Fruit fly (Drosophila melanogaster) whole organism, embryonic: ENCODE results near the gene CG46318.

Experiments used
- Aef1 ChIP-seq: fragments of 200-800 bp; sonication (Bioruptor generic); IDR thresholded peaks from 3 replicates; pipeline ENCODE4 v1.3.6; 2022; ENCODE audit warnings: missing biosample characterization, missing genetic modification characterization
- CG10654 ChIP-seq: fragments of 200-800 bp; sonication (Bioruptor generic); optimal IDR thresholded peaks from 2 replicates; lab custom pipeline; 2016; ENCODE audit warnings: missing biosample characterization, missing genetic modification characterization
- CG12942 ChIP-seq: fragments of 200-800 bp; sonication (Bioruptor generic); optimal IDR thresholded peaks from 3 replicates; lab custom pipeline; 2016; ENCODE audit warnings: missing biosample characterization, missing genetic modification characterization
- CG13424 ChIP-seq: fragments of 200-800 bp; sonication (Bioruptor generic); optimal IDR thresholded peaks from 2 replicates; lab custom pipeline; 2019; ENCODE audit warnings: missing biosample characterization, mild to moderate bottlenecking, missing genetic modification characterization, moderate library complexity
- CG13624 ChIP-seq: fragments of 200-800 bp; sonication (Bioruptor generic); optimal IDR thresholded peaks from 2 replicates; lab custom pipeline; 2016; ENCODE audit warnings: missing biosample characterization, missing genetic modification characterization
- CG14014 ChIP-seq: fragments of 200-800 bp; sonication (Bioruptor generic); IDR thresholded peaks from 2 replicates; pipeline ENCODE4 v1.3.6; 2022; ENCODE audit warnings: missing biosample characterization, missing genetic modification characterization
- CG14710 ChIP-seq: fragments of 200-800 bp; sonication (Bioruptor generic); optimal IDR thresholded peaks from 3 replicates; lab custom pipeline; 2019; ENCODE audit warnings: missing biosample characterization, mild to moderate bottlenecking, missing genetic modification characterization, moderate library complexity
- CG1602 ChIP-seq: fragments of 200-800 bp; sonication (Bioruptor generic); optimal IDR thresholded peaks from 3 replicates; lab custom pipeline; 2016; ENCODE audit warnings: missing biosample characterization, missing genetic modification characterization
- CG1603 ChIP-seq: fragments of 200-800 bp; sonication (Bioruptor generic); optimal IDR thresholded peaks from 2 replicates; lab custom pipeline; 2019; ENCODE audit warnings: missing biosample characterization, mild to moderate bottlenecking, missing genetic modification characterization, moderate library complexity
- CG2129 ChIP-seq: fragments of 200-800 bp; sonication (Bioruptor generic); IDR thresholded peaks from 2 replicates; pipeline ENCODE4 v1.3.6; 2022; ENCODE audit warnings: missing biosample characterization, missing genetic modification characterization; ENCODE audit not compliant: partially characterized antibody
- CG31224 ChIP-seq: fragments of 200-800 bp; sonication (Bioruptor generic); IDR thresholded peaks from 2 replicates; pipeline ENCODE4 v1.3.6; 2022; ENCODE audit warnings: missing biosample characterization, missing genetic modification characterization
- CG33557 ChIP-seq: fragments of 200-800 bp; sonication (Bioruptor generic); optimal IDR thresholded peaks from 2 replicates; lab custom pipeline; 2019; ENCODE audit warnings: missing biosample characterization, mild to moderate bottlenecking, missing genetic modification characterization, moderate library complexity
- CG4617 ChIP-seq: fragments of 200-800 bp; sonication (Bioruptor generic); optimal IDR thresholded peaks from 3 replicates; lab custom pipeline; 2016; ENCODE audit warnings: missing biosample characterization, missing genetic modification characterization, borderline replicate concordance
- CG6272 ChIP-seq: fragments of 200-800 bp; sonication (Bioruptor generic); IDR thresholded peaks from 2 replicates; pipeline ENCODE4 v1.3.6; 2022; ENCODE audit warnings: missing biosample characterization, missing genetic modification characterization
- CG7357 ChIP-seq: fragments of 200-800 bp; sonication (Bioruptor generic); IDR thresholded peaks from 3 replicates; pipeline ENCODE4 v1.3.6; 2022; ENCODE audit warnings: missing biosample characterization, missing genetic modification characterization
- CG7839 ChIP-seq: fragments of 200-800 bp; sonication (Bioruptor generic); optimal IDR thresholded peaks from 3 replicates; lab custom pipeline; 2018; ENCODE audit warnings: missing biosample characterization, mild to moderate bottlenecking, missing genetic modification characterization, moderate library complexity
- CG7928 ChIP-seq: fragments of 200-800 bp; sonication (Bioruptor generic); optimal IDR thresholded peaks from 2 replicates; lab custom pipeline; 2017; ENCODE audit warnings: missing biosample characterization, mild to moderate bottlenecking, missing genetic modification characterization
- CG9817 ChIP-seq: fragments of 200-800 bp; sonication (Bioruptor generic); optimal IDR thresholded peaks from 2 replicates; lab custom pipeline; 2018; ENCODE audit warnings: missing biosample characterization, mild to moderate bottlenecking, missing genetic modification characterization, moderate library complexity
- CG9876 ChIP-seq: fragments of 200-800 bp; sonication (Bioruptor generic); optimal IDR thresholded peaks from 2 replicates; lab custom pipeline; 2016; ENCODE audit warnings: missing biosample characterization, missing genetic modification characterization
- CHES-1-like ChIP-seq: fragments of 200-800 bp; sonication (Bioruptor generic); optimal IDR thresholded peaks from 2 replicates; lab custom pipeline; 2016; ENCODE audit warnings: missing biosample characterization, missing genetic modification characterization
- CTCF ChIP-seq: fragments of 200-800 bp; sonication (Bioruptor generic); optimal IDR thresholded peaks from 2 replicates; lab custom pipeline; 2017; ENCODE audit warnings: missing biosample characterization, mild to moderate bottlenecking, missing genetic modification characterization, moderate library complexity
- Camta ChIP-seq: fragments of 200-800 bp; sonication (Bioruptor generic); optimal IDR thresholded peaks from 2 replicates; lab custom pipeline; 2016; ENCODE audit warnings: missing biosample characterization, missing genetic modification characterization
- CoRest ChIP-seq: fragments of 200-800 bp; sonication (Bioruptor generic); optimal IDR thresholded peaks from 3 replicates; lab custom pipeline; 2018; ENCODE audit warnings: missing biosample characterization, mild to moderate bottlenecking, missing genetic modification characterization, moderate library complexity
- Dip3 ChIP-seq: fragments of 200-800 bp; sonication (Bioruptor generic); optimal IDR thresholded peaks from 3 replicates; lab custom pipeline; 2016; ENCODE audit warnings: missing biosample characterization, missing genetic modification characterization
- Doc3 ChIP-seq: fragments of 200-800 bp; sonication (Bioruptor generic); IDR thresholded peaks from 3 replicates; pipeline ENCODE4 v1.3.6; 2022; ENCODE audit warnings: missing biosample characterization, missing genetic modification characterization; ENCODE audit not compliant: partially characterized antibody
- ERR ChIP-seq: fragments of 200-800 bp; sonication (Bioruptor generic); optimal IDR thresholded peaks from 2 replicates; lab custom pipeline; 2016; ENCODE audit warnings: missing biosample characterization, missing genetic modification characterization
- HmgD ChIP-seq: fragments of 200-800 bp; sonication (Bioruptor generic); optimal IDR thresholded peaks from 3 replicates; lab custom pipeline; 2016; ENCODE audit warnings: missing biosample characterization, missing genetic modification characterization
- Hr51 ChIP-seq, 2 experiments: fragments of 200-800 bp; sonication (Bioruptor generic); optimal IDR thresholded peaks; 2 replicates in 1 of 2; 3 replicates in 1 of 2; lab custom pipeline; 2016 to 2018; ENCODE audit warnings: missing biosample characterization in 2 of 2, missing genetic modification characterization in 2 of 2, mild to moderate bottlenecking in 1 of 2, moderate library complexity in 1 of 2
- Mad ChIP-seq: fragments of 200-800 bp; sonication (Bioruptor generic); optimal IDR thresholded peaks from 2 replicates; lab custom pipeline; 2016; ENCODE audit warnings: missing biosample characterization, missing genetic modification characterization
- Trl ChIP-seq, 3 experiments: fragments of >200 bp in 2 of 3; fragments of 200-800 bp in 1 of 3; sonication (Bioruptor generic) in 1 of 3; optimal IDR thresholded peaks; 2 replicates in 1 of 3; 3 replicates in 2 of 3; lab custom pipeline; 2016 to 2017; ENCODE audit warnings: missing biosample characterization in 1 of 3, missing genetic modification characterization in 1 of 3
- amos ChIP-seq: fragments of 200-800 bp; sonication (Bioruptor generic); IDR thresholded peaks from 2 replicates; pipeline ENCODE4 v1.3.6; 2022; ENCODE audit warnings: missing biosample characterization, missing genetic modification characterization; ENCODE audit not compliant: partially characterized antibody
- ase ChIP-seq: fragments of 200-800 bp; sonication (Bioruptor generic); IDR thresholded peaks from 3 replicates; pipeline ENCODE4 v1.3.6; 2022; ENCODE audit warnings: missing biosample characterization, missing genetic modification characterization
- ato ChIP-seq: fragments of 200-800 bp; sonication (Bioruptor generic); IDR thresholded peaks from 2 replicates; pipeline ENCODE4 v1.3.6; 2022; ENCODE audit warnings: missing biosample characterization, missing genetic modification characterization; ENCODE audit not compliant: partially characterized antibody
- cas ChIP-seq: fragments of 200-800 bp; sonication (Bioruptor generic); IDR thresholded peaks from 2 replicates; pipeline ENCODE4 v1.3.6; 2022; ENCODE audit warnings: missing biosample characterization, missing genetic modification characterization
- ci ChIP-seq: fragments of 200-800 bp; sonication (Bioruptor generic); IDR thresholded peaks from 3 replicates; pipeline ENCODE4 v1.3.6; 2022; ENCODE audit warnings: missing biosample characterization, missing genetic modification characterization
- dm ChIP-seq: fragments of 200-800 bp; sonication (Bioruptor generic); optimal IDR thresholded peaks from 3 replicates; lab custom pipeline; 2016; ENCODE audit warnings: missing biosample characterization, missing genetic modification characterization
- emc ChIP-seq: fragments of 200-800 bp; sonication (Bioruptor generic); optimal IDR thresholded peaks from 2 replicates; lab custom pipeline; 2016; ENCODE audit warnings: missing biosample characterization, missing genetic modification characterization
- ewg ChIP-seq: fragments of 200-800 bp; sonication (Bioruptor generic); optimal IDR thresholded peaks from 3 replicates; lab custom pipeline; 2017; ENCODE audit warnings: mild to moderate bottlenecking, missing biosample characterization, missing genetic modification reagents, missing genetic modification characterization
- fru ChIP-seq: fragments of >200 bp; optimal IDR thresholded peaks from 2 replicates; lab custom pipeline; 2017
- gt ChIP-seq: fragments of 200-800 bp; sonication (Bioruptor generic); IDR thresholded peaks from 2 replicates; pipeline ENCODE4 v1.3.6; 2022; ENCODE audit warnings: missing biosample characterization, missing genetic modification characterization
- jing ChIP-seq: fragments of 200-800 bp; sonication (Bioruptor generic); optimal IDR thresholded peaks from 2 replicates; lab custom pipeline; 2018; ENCODE audit warnings: missing biosample characterization, mild to moderate bottlenecking, missing genetic modification characterization
- lab ChIP-seq: fragments of 200-800 bp; sonication (Bioruptor generic); optimal IDR thresholded peaks from 3 replicates; lab custom pipeline; 2017; ENCODE audit warnings: missing biosample characterization, missing genetic modification characterization, mild to moderate bottlenecking, moderate library complexity, missing genetic modification reagents
- lov ChIP-seq, 2 experiments: fragments of 200-800 bp in 1 of 2; fragments of >200 bp in 1 of 2; sonication (Bioruptor generic) in 1 of 2; IDR thresholded peaks in 1 of 2; optimal IDR thresholded peaks in 1 of 2; 2 replicates in 1 of 2; 3 replicates in 1 of 2; pipeline versions ENCODE4 v1.3.6 to Lab custom; 2017 to 2022; ENCODE audit warnings: missing biosample characterization in 1 of 2, missing genetic modification characterization in 1 of 2
- nerfin-2 ChIP-seq: fragments of 200-800 bp; sonication (Bioruptor generic); IDR thresholded peaks from 2 replicates; pipeline ENCODE4 v1.3.6; 2022; ENCODE audit warnings: missing biosample characterization, missing genetic modification characterization; ENCODE audit not compliant: partially characterized antibody
- pfk ChIP-seq: fragments of 200-800 bp; sonication (Bioruptor generic); optimal IDR thresholded peaks from 2 replicates; lab custom pipeline; 2018; ENCODE audit warnings: missing biosample characterization, mild to moderate bottlenecking, missing genetic modification characterization, moderate library complexity
- slp2 ChIP-seq: fragments of 200-800 bp; sonication (Bioruptor generic); optimal IDR thresholded peaks from 2 replicates; lab custom pipeline; 2016; ENCODE audit warnings: missing biosample characterization, missing genetic modification characterization
- tin ChIP-seq: fragments of 200-800 bp; sonication (Bioruptor generic); optimal IDR thresholded peaks from 3 replicates; lab custom pipeline; 2016; ENCODE audit warnings: missing biosample characterization, missing genetic modification characterization
- zen2 ChIP-seq: fragments of 200-800 bp; sonication (Bioruptor generic); IDR thresholded peaks from 3 replicates; pipeline ENCODE4 v1.3.6; 2022; ENCODE audit warnings: missing biosample characterization, missing genetic modification characterization; ENCODE audit not compliant: partially characterized antibody

CG46318 gene

dm6 chr3R:18663525-18663924, 16.9 kb upstream of the CG46318 start, which contains the start of the genes Cpsf73 and Gos28 (continued):
- TF ChIP-seq CG7839 (tag; lab: Kevin White, UChicago), result no peak
- TF ChIP-seq Trl (optimal IDR thresholded peaks at IDR 0.05; lab: Kevin White, UChicago), result no peak
- TF ChIP-seq Trl (GFP tag; optimal IDR thresholded peaks at IDR 0.05; lab: Kevin White, UChicago), result no peak
- TF ChIP-seq lov (optimal IDR thresholded peaks at IDR 0.05; lab: Kevin White, UChicago), result no peak
- no peak for TF ChIP-seq lov (GFP tag; IDR thresholded peaks at IDR 0.05; lab: Robert Waterston, UW)
- no peak for TF ChIP-seq CG10654 (GFP tag; lab: Kevin White, UChicago)
- peak; percentile 33 for TF ChIP-seq CoRest (tag; lab: Kevin White, UChicago)
- no peak for TF ChIP-seq CG9876 (GFP tag; lab: Kevin White, UChicago)
- no peak for TF ChIP-seq ato (GFP tag; lab: Robert Waterston, UW)
- TF ChIP-seq CG33557 (GFP tag; lab: Kevin White, UChicago), result peak; percentile 29
- TF ChIP-seq CTCF (GFP tag; lab: Kevin White, UChicago), result no peak
- TF ChIP-seq CG1603, result peak; percentile 83
- TF ChIP-seq gt (GFP tag; lab: Robert Waterston, UW), result no peak
- TF ChIP-seq CG2129, result no peak
- no peak for TF ChIP-seq cas (GFP tag; lab: Robert Waterston, UW)
- no peak for TF ChIP-seq tin (GFP tag; lab: Kevin White, UChicago)
- peak; percentile 92 for TF ChIP-seq CG4617 (GFP tag; lab: Kevin White, UChicago)
- TF ChIP-seq CG12942, result no peak
- no peak for TF ChIP-seq Dip3 (GFP tag; lab: Kevin White, UChicago)
- no peak for TF ChIP-seq Hr51 (GFP tag; optimal IDR thresholded peaks at IDR 0.05; lab: Kevin White, UChicago)
- TF ChIP-seq CG6272, result no peak; the same call in 1 of the 2 replicates
- TF ChIP-seq dm, result peak; percentile 25
- peak; percentile 61 for TF ChIP-seq CHES-1-like (GFP tag; lab: Kevin White, UChicago)
- no peak for TF ChIP-seq emc (GFP tag; lab: Kevin White, UChicago)
- TF ChIP-seq CG14710 (tag; lab: Kevin White, UChicago), result peak; percentile 61
- TF ChIP-seq ase (GFP tag; lab: Robert Waterston, UW), result no peak
- no peak for TF ChIP-seq CG13624 (GFP tag; lab: Kevin White, UChicago)
- TF ChIP-seq Camta (GFP tag; lab: Kevin White, UChicago), result peak; percentile 14
- no peak for TF ChIP-seq jing (GFP tag; lab: Kevin White, UChicago)
- TF ChIP-seq CG7357, result 0 out of 3 replicates have a peak, but pooled peaks have one; percentile 26
- no peak for TF ChIP-seq ewg (GFP tag; lab: Kevin White, UChicago)
- no peak for TF ChIP-seq pfk
- TF ChIP-seq fru (lab: Kevin White, UChicago), result no peak
- TF ChIP-seq Mad (GFP tag; lab: Kevin White, UChicago), result no peak
- 0 out of 2 replicates have a peak, but pooled peaks have one; percentile 33 for TF ChIP-seq CG14014

dm6 chr3R:18665061-18665460, 15.3 kb upstream of the CG46318 start, which contains the start of gene CG31231:
TSS of gene CG31231 (plus strand) at chr3R:18665361.
- TF ChIP-seq slp2 (GFP tag; lab: Kevin White, UChicago), result no peak
- no peak for TF ChIP-seq ase (GFP tag; lab: Robert Waterston, UW)

dm6 chr3R:18667659-18668248, 12.7 kb upstream of the CG46318 start, which contains the start of gene CG31229:
TSS of gene CG31229 (plus strand) at chr3R:18667852.
- TF ChIP-seq Aef1 (GFP tag; lab: Robert Waterston, UW), result no peak
- no peak for TF ChIP-seq CG13424 (tag; lab: Kevin White, UChicago)
- no peak for TF ChIP-seq CG1602 (GFP tag; lab: Kevin White, UChicago)
- no peak for TF ChIP-seq CG9817 (tag; lab: Kevin White, UChicago)
- peak; percentile 5 for TF ChIP-seq CoRest (tag; lab: Kevin White, UChicago)
- TF ChIP-seq nerfin-2 (GFP tag; lab: Robert Waterston, UW), result 0 out of 2 replicates have a peak, but pooled peaks have one; percentile 24
- TF ChIP-seq HmgD (GFP tag; lab: Kevin White, UChicago), result no peak
- no peak for TF ChIP-seq lab (GFP tag; lab: Kevin White, UChicago)
- TF ChIP-seq ci, result no peak
- 0 out of 3 replicates have a peak, but pooled peaks have one; percentile 34 for TF ChIP-seq Doc3
- peak; percentile 55; the same call in 1 of the 2 replicates for TF ChIP-seq amos (GFP tag; lab: Robert Waterston, UW)
- peak; percentile 59; the same call in 2 of the 3 replicates for TF ChIP-seq zen2
- TF ChIP-seq CG31224 (GFP tag; lab: Robert Waterston, UW), result no peak
- TF ChIP-seq ERR (GFP tag; lab: Kevin White, UChicago), result no peak
- peak; percentile 91 for TF ChIP-seq CG7928 (GFP tag; lab: Kevin White, UChicago)
